Worm (Caenorhabditis elegans): ENCODE measurements around the gene T11F9.10.
A peak's percentile ranks its signal among the peaks of the same experiment; 100 is the strongest.

The T11F9.10 gene

ce11 chrV:11534495-11535189 lies 47.9 kb downstream of the T11F9.10 start:
- peak; percentile 96 for TF ChIP-seq pqm-1 (tag; optimal IDR thresholded peaks at IDR 0.05)
- peak; percentile 13 for TF ChIP-seq pha-4 (tag; optimal IDR thresholded peaks at IDR 0.05)
- TF ChIP-seq elt-3 (tag; optimal IDR thresholded peaks at IDR 0.05), result peak in 1 of 3 experiments; percentile 30
- TF ChIP-seq nhr-25 (tag; optimal IDR thresholded peaks at IDR 0.05), result peak; percentile 34
- no peak for TF ChIP-seq elt-1 (tag; optimal IDR thresholded peaks at IDR 0.05)
- no peak for TF ChIP-seq nhr-28 (tag; optimal IDR thresholded peaks at IDR 0.05)
- TF ChIP-seq ceh-28 (tag; optimal IDR thresholded peaks at IDR 0.05), result no peak
- no peak for TF ChIP-seq ztf-11 (tag; optimal IDR thresholded peaks at IDR 0.05)
- TF ChIP-seq sea-2 (GFP tag; optimal IDR thresholded peaks at IDR 0.05), result no peak
- no peak for TF ChIP-seq fkh-10 (GFP tag; optimal IDR thresholded peaks at IDR 0.05)
- TF ChIP-seq jun-1 (tag; optimal IDR thresholded peaks at IDR 0.05), result peak; percentile 49
- peak; percentile 24 for TF ChIP-seq nhr-23 (tag; optimal IDR thresholded peaks at IDR 0.05)
- TF ChIP-seq elt-2 (tag; optimal IDR thresholded peaks at IDR 0.05), result peak; percentile 92
- TF ChIP-seq fos-1 (tag; optimal IDR thresholded peaks at IDR 0.05), result no peak
- TF ChIP-seq nhr-43 (tag; optimal IDR thresholded peaks at IDR 0.05; ENCODE audit: poor library complexity, severe bottlenecking), result peak; percentile 65

- TF ChIP-seq egl-5 (tag; optimal IDR thresholded peaks at IDR 0.05), result peak; percentile 96
- no peak for TF ChIP-seq eor-1 (tag; optimal IDR thresholded peaks at IDR 0.05)
- peak; percentile 77 for TF ChIP-seq lin-39 (tag; optimal IDR thresholded peaks at IDR 0.05)
- peak; percentile 77 for TF ChIP-seq elt-2 (tag; optimal IDR thresholded peaks at IDR 0.05)
- peak; percentile 79 for TF ChIP-seq pqm-1 (tag; optimal IDR thresholded peaks at IDR 0.05)
- TF ChIP-seq fos-1 (tag; optimal IDR thresholded peaks at IDR 0.05), result no peak
- TF ChIP-seq ztf-4 (tag; optimal IDR thresholded peaks at IDR 0.05), result no peak
- TF ChIP-seq nhr-25 (tag; optimal IDR thresholded peaks at IDR 0.05), result no peak
- no peak for TF ChIP-seq daf-12 (tag; optimal IDR thresholded peaks at IDR 0.05)
- TF ChIP-seq R02D3.7 (tag; optimal IDR thresholded peaks at IDR 0.05), result no peak
- peak; percentile 11 for TF ChIP-seq nhr-11 (tag; optimal IDR thresholded peaks at IDR 0.05)
- no peak for TF ChIP-seq ama-1 (optimal IDR thresholded peaks at IDR 0.05)
- peak; percentile 11 for TF ChIP-seq pha-4 (tag; optimal IDR thresholded peaks at IDR 0.05)
- TF ChIP-seq ceh-82 (tag; optimal IDR thresholded peaks at IDR 0.05), result no peak
- TF ChIP-seq ceh-28 (tag; optimal IDR thresholded peaks at IDR 0.05), result no peak
- no peak for TF ChIP-seq fkh-2 (tag; optimal IDR thresholded peaks at IDR 0.05)
- no peak for TF ChIP-seq nhr-23 (tag; optimal IDR thresholded peaks at IDR 0.05)
- no peak for TF ChIP-seq jun-1 (tag; optimal IDR thresholded peaks at IDR 0.05)
- no peak for TF ChIP-seq nhr-43 (tag; optimal IDR thresholded peaks at IDR 0.05; ENCODE audit: poor library complexity, severe bottlenecking)
- peak; percentile 14 for TF ChIP-seq nfya-1 (tag; optimal IDR thresholded peaks at IDR 0.05; ENCODE audit: insufficient read depth)
Observed at ce11 chrV:11535504-11536062, 48.8 kb downstream of the T11F9.10 start.

ce11 chrV:11536667-11537066 lies 49.9 kb downstream of the T11F9.10 start:
- TF ChIP-seq mdl-1 (tag; optimal IDR thresholded peaks at IDR 0.05) (no peak), fos-1 (tag; optimal IDR thresholded peaks at IDR 0.05) (no peak), unc-39 (tag; optimal IDR thresholded peaks at IDR 0.05) (no peak), ceh-16 (tag; optimal IDR thresholded peaks at IDR 0.05) (no peak), lin-39 (tag; optimal IDR thresholded peaks at IDR 0.05) (no peak), lin-15B (tag; optimal IDR thresholded peaks at IDR 0.05) (no peak), snpc-4 (tag; optimal IDR thresholded peaks at IDR 0.05) (no peak), nhr-77 (tag; optimal IDR thresholded peaks at IDR 0.05) (no peak), ztf-4 (tag; optimal IDR thresholded peaks at IDR 0.05) (no peak), elt-3 (tag; optimal IDR thresholded peaks at IDR 0.05) (no peak), jun-1 (tag; optimal IDR thresholded peaks at IDR 0.05) (no peak), egl-27 (tag; optimal IDR thresholded peaks at IDR 0.05) (no peak), nhr-23 (tag; optimal IDR thresholded peaks at IDR 0.05) (no peak)

Data from whole organism, L3 larva.